Fruit fly (Drosophila melanogaster) whole organism, embryonic: ENCODE measurements around the gene CG12995.

Source experiments
- CG10462 ChIP-seq: fragments of 200-800 bp; sonication (Bioruptor generic); optimal IDR thresholded peaks from 2 replicates; lab custom pipeline; 2016; ENCODE audit warnings: missing biosample characterization, missing genetic modification characterization
- CG1233 ChIP-seq: fragments of 200-800 bp; sonication (Bioruptor generic); optimal IDR thresholded peaks from 4 replicates; lab custom pipeline; 2018; ENCODE audit warnings: missing biosample characterization, mild to moderate bottlenecking, missing genetic modification characterization
- CG12744 ChIP-seq: fragments of 200-800 bp; sonication (Bioruptor generic); optimal IDR thresholded peaks from 2 replicates; lab custom pipeline; 2016; ENCODE audit warnings: missing biosample characterization, missing genetic modification characterization
- CG12942 ChIP-seq: fragments of 200-800 bp; sonication (Bioruptor generic); optimal IDR thresholded peaks from 3 replicates; lab custom pipeline; 2016; ENCODE audit warnings: missing biosample characterization, missing genetic modification characterization
- CG13624 ChIP-seq: fragments of 200-800 bp; sonication (Bioruptor generic); optimal IDR thresholded peaks from 2 replicates; lab custom pipeline; 2016; ENCODE audit warnings: missing biosample characterization, missing genetic modification characterization
- CG17328 ChIP-seq: fragments of 200-800 bp; sonication (Bioruptor generic); IDR thresholded peaks from 2 replicates; pipeline ENCODE4 v1.3.6; 2022; ENCODE audit warnings: missing biosample characterization, missing genetic modification characterization
- CG17829 ChIP-seq: fragments of 200-800 bp; optimal IDR thresholded peaks from 2 replicates; lab custom pipeline; 2019; ENCODE audit warnings: missing biosample characterization, mild to moderate bottlenecking, missing genetic modification characterization, moderate library complexity
- CG30403 ChIP-seq: fragments of 200-800 bp; sonication (Bioruptor generic); optimal IDR thresholded peaks from 3 replicates; lab custom pipeline; 2016; ENCODE audit warnings: missing biosample characterization, missing genetic modification characterization
- CG3407 ChIP-seq: fragments of 200-800 bp; sonication (Bioruptor generic); optimal IDR thresholded peaks from 2 replicates; lab custom pipeline; 2018; ENCODE audit warnings: missing biosample characterization, mild to moderate bottlenecking, missing genetic modification characterization
- CG4424 ChIP-seq: fragments of 200-800 bp; sonication (Bioruptor generic); optimal IDR thresholded peaks from 3 replicates; lab custom pipeline; 2016; ENCODE audit warnings: missing biosample characterization, missing genetic modification characterization
- CG7745 ChIP-seq: fragments of 200-800 bp; sonication (Bioruptor generic); optimal IDR thresholded peaks from 2 replicates; lab custom pipeline; 2018; ENCODE audit warnings: missing biosample characterization, mild to moderate bottlenecking, missing genetic modification characterization, moderate library complexity
- CG8388 ChIP-seq: fragments of 200-800 bp; sonication (Bioruptor generic); optimal IDR thresholded peaks from 2 replicates; lab custom pipeline; 2019; ENCODE audit warnings: missing biosample characterization, mild to moderate bottlenecking, missing genetic modification characterization, moderate library complexity
- CG9817 ChIP-seq: fragments of 200-800 bp; sonication (Bioruptor generic); optimal IDR thresholded peaks from 2 replicates; lab custom pipeline; 2018; ENCODE audit warnings: missing biosample characterization, mild to moderate bottlenecking, missing genetic modification characterization, moderate library complexity
- E2f2 ChIP-seq: fragments of 200-800 bp; sonication (Bioruptor generic); IDR thresholded peaks from 2 replicates; pipeline ENCODE4 v1.3.6; 2022; ENCODE audit warnings: missing biosample characterization, missing genetic modification characterization
- ERR ChIP-seq: fragments of 200-800 bp; sonication (Bioruptor generic); optimal IDR thresholded peaks from 2 replicates; lab custom pipeline; 2016; ENCODE audit warnings: missing biosample characterization, missing genetic modification characterization
- Elba2 ChIP-seq: fragments of 200-800 bp; sonication (Bioruptor generic); optimal IDR thresholded peaks from 3 replicates; lab custom pipeline; 2016; ENCODE audit warnings: missing biosample characterization, missing genetic modification characterization
- Ets65A ChIP-seq: fragments of 200-800 bp; sonication (Bioruptor generic); peaks from one replicate; lab custom pipeline; 2016; ENCODE audit warnings: missing biosample characterization, missing genetic modification characterization
- Fer2 ChIP-seq: fragments of 200-800 bp; sonication (Bioruptor generic); optimal IDR thresholded peaks from 2 replicates; lab custom pipeline; 2018; ENCODE audit warnings: missing biosample characterization, mild to moderate bottlenecking, missing genetic modification characterization, moderate library complexity
- HLH3B ChIP-seq: fragments of 200-800 bp; sonication (Bioruptor generic); IDR thresholded peaks from 2 replicates; pipeline ENCODE4 v1.3.6; 2022; ENCODE audit warnings: missing biosample characterization, missing genetic modification characterization
- HLH54F ChIP-seq: fragments of 200-800 bp; sonication (Bioruptor generic); optimal IDR thresholded peaks from 3 replicates; lab custom pipeline; 2016; ENCODE audit warnings: missing biosample characterization, missing genetic modification characterization
- MTF-1 ChIP-seq: fragments of 200-800 bp; sonication (Bioruptor generic); optimal IDR thresholded peaks from 2 replicates; lab custom pipeline; 2018; ENCODE audit warnings: missing biosample characterization, mild to moderate bottlenecking, missing genetic modification characterization, borderline replicate concordance
- Neu2 ChIP-seq: fragments of 200-800 bp; sonication (Bioruptor generic); optimal IDR thresholded peaks from 3 replicates; lab custom pipeline; 2016; ENCODE audit warnings: missing biosample characterization, missing genetic modification characterization, borderline replicate concordance
- Oli ChIP-seq: fragments of 200-800 bp; sonication (Bioruptor generic); optimal IDR thresholded peaks from 2 replicates; lab custom pipeline; 2018; ENCODE audit warnings: missing biosample characterization, mild to moderate bottlenecking, missing genetic modification characterization, moderate library complexity
- Ravus ChIP-seq: fragments of 200-800 bp; sonication (Bioruptor generic); IDR thresholded peaks from 2 replicates; pipeline ENCODE4 v1.3.6; 2022; ENCODE audit warnings: missing biosample characterization, missing genetic modification characterization
- Side ChIP-seq: fragments of 200-800 bp; sonication (Bioruptor generic); optimal IDR thresholded peaks from 2 replicates; lab custom pipeline; 2016; ENCODE audit warnings: missing biosample characterization, missing genetic modification characterization
- Xrp1 ChIP-seq: fragments of 200-800 bp; sonication (Bioruptor generic); IDR thresholded peaks from 2 replicates; pipeline ENCODE4 v1.3.6; 2022; ENCODE audit warnings: missing biosample characterization, missing genetic modification characterization
- amos ChIP-seq: fragments of 200-800 bp; sonication (Bioruptor generic); IDR thresholded peaks from 2 replicates; pipeline ENCODE4 v1.3.6; 2022; ENCODE audit warnings: missing biosample characterization, missing genetic modification characterization; ENCODE audit not compliant: partially characterized antibody
- bowl ChIP-seq: fragments of 200-800 bp; sonication (Bioruptor generic); IDR thresholded peaks from 2 replicates; pipeline ENCODE4 v1.3.6; 2022; ENCODE audit warnings: missing biosample characterization, missing genetic modification characterization
- corto ChIP-seq: fragments of 200-800 bp; sonication (Bioruptor generic); optimal IDR thresholded peaks from 2 replicates; lab custom pipeline; 2016; ENCODE audit warnings: missing biosample characterization, mild to moderate bottlenecking, missing genetic modification characterization, moderate library complexity
- crol ChIP-seq: fragments of 200-800 bp; sonication (Bioruptor generic); IDR thresholded peaks from 2 replicates; pipeline ENCODE4 v1.3.6; 2022; ENCODE audit warnings: missing biosample characterization, missing genetic modification characterization
- crp ChIP-seq, 2 experiments: fragments of 200-800 bp; sonication (Bioruptor generic); optimal IDR thresholded peaks; 2 replicates in 1 of 2; 3 replicates in 1 of 2; lab custom pipeline; 2017; ENCODE audit warnings: missing biosample characterization in 2 of 2, missing genetic modification characterization in 2 of 2, mild to moderate bottlenecking in 1 of 2, moderate library complexity in 1 of 2
- fd102C ChIP-seq: fragments of 200-800 bp; sonication (Bioruptor generic); optimal IDR thresholded peaks from 2 replicates; lab custom pipeline; 2018; ENCODE audit warnings: missing biosample characterization, mild to moderate bottlenecking, missing genetic modification characterization, moderate library complexity
- fd96Cb ChIP-seq: fragments of 200-800 bp; sonication (Bioruptor generic); optimal IDR thresholded peaks from 2 replicates; lab custom pipeline; 2018; ENCODE audit warnings: missing biosample characterization, mild to moderate bottlenecking, missing genetic modification characterization, moderate library complexity
- fru ChIP-seq: fragments of >200 bp; optimal IDR thresholded peaks from 2 replicates; lab custom pipeline; 2017
- gcm ChIP-seq: fragments of 200-800 bp; sonication (Bioruptor generic); optimal IDR thresholded peaks from 2 replicates; lab custom pipeline; 2019; ENCODE audit warnings: missing biosample characterization, mild to moderate bottlenecking, missing genetic modification characterization, moderate library complexity
- gcm2 ChIP-seq: fragments of 200-800 bp; sonication (Bioruptor generic); optimal IDR thresholded peaks from 2 replicates; lab custom pipeline; 2016; ENCODE audit warnings: missing biosample characterization, missing genetic modification characterization
- grn ChIP-seq: fragments of 200-800 bp; sonication (Bioruptor generic); optimal IDR thresholded peaks from 3 replicates; lab custom pipeline; 2017; ENCODE audit warnings: missing biosample characterization, missing genetic modification characterization
- gro ChIP-seq: fragments of 200-800 bp; sonication (Bioruptor generic); optimal IDR thresholded peaks from 2 replicates; lab custom pipeline; 2016; ENCODE audit warnings: missing biosample characterization, missing genetic modification characterization
- hbn ChIP-seq: fragments of 200-800 bp; sonication (Bioruptor generic); IDR thresholded peaks from 2 replicates; pipeline ENCODE4 v1.3.6; 2022; ENCODE audit warnings: missing biosample characterization, missing genetic modification characterization; ENCODE audit not compliant: partially characterized antibody
- her ChIP-seq: fragments of 200-800 bp; sonication (Bioruptor generic); optimal IDR thresholded peaks from 2 replicates; lab custom pipeline; 2016; ENCODE audit warnings: missing biosample characterization, missing genetic modification characterization
- jing ChIP-seq: fragments of 200-800 bp; sonication (Bioruptor generic); optimal IDR thresholded peaks from 2 replicates; lab custom pipeline; 2018; ENCODE audit warnings: missing biosample characterization, mild to moderate bottlenecking, missing genetic modification characterization
- klu ChIP-seq: fragments of 200-800 bp; sonication (Bioruptor generic); IDR thresholded peaks from 2 replicates; pipeline ENCODE4 v1.3.6; 2022; ENCODE audit warnings: missing biosample characterization, missing genetic modification characterization
- nmo ChIP-seq: fragments of 200-800 bp; sonication (Bioruptor generic); optimal IDR thresholded peaks from 2 replicates; lab custom pipeline; 2018; ENCODE audit warnings: missing biosample characterization, mild to moderate bottlenecking, missing genetic modification characterization, moderate library complexity
- psq ChIP-seq: fragments of 200-800 bp; sonication (Bioruptor generic); optimal IDR thresholded peaks from 2 replicates; lab custom pipeline; 2017; ENCODE audit warnings: missing biosample characterization, missing genetic modification characterization
- pum ChIP-seq: fragments of 200-800 bp; sonication (Bioruptor generic); optimal IDR thresholded peaks from 2 replicates; lab custom pipeline; 2016; ENCODE audit warnings: missing biosample characterization, missing genetic modification characterization
- sisA ChIP-seq: fragments of 200-800 bp; sonication (Bioruptor generic); IDR thresholded peaks from 2 replicates; pipeline ENCODE4 v1.3.6; 2022; ENCODE audit warnings: missing biosample characterization, missing genetic modification characterization
- so ChIP-seq: fragments of 200-800 bp; sonication (Bioruptor generic); IDR thresholded peaks from 3 replicates; pipeline ENCODE4 v1.3.6; 2022; ENCODE audit warnings: missing biosample characterization, missing genetic modification characterization
- trem ChIP-seq: fragments of 200-800 bp; optimal IDR thresholded peaks from 3 replicates; lab custom pipeline; 2019; ENCODE audit warnings: missing biosample characterization, mild to moderate bottlenecking, missing genetic modification characterization, moderate library complexity
- vvl ChIP-seq: fragments of 200-800 bp; sonication (Bioruptor generic); IDR thresholded peaks from 2 replicates; pipeline ENCODE4 v1.3.6; 2022; ENCODE audit warnings: missing biosample characterization, missing genetic modification characterization

Gene CG12995

DNA sequence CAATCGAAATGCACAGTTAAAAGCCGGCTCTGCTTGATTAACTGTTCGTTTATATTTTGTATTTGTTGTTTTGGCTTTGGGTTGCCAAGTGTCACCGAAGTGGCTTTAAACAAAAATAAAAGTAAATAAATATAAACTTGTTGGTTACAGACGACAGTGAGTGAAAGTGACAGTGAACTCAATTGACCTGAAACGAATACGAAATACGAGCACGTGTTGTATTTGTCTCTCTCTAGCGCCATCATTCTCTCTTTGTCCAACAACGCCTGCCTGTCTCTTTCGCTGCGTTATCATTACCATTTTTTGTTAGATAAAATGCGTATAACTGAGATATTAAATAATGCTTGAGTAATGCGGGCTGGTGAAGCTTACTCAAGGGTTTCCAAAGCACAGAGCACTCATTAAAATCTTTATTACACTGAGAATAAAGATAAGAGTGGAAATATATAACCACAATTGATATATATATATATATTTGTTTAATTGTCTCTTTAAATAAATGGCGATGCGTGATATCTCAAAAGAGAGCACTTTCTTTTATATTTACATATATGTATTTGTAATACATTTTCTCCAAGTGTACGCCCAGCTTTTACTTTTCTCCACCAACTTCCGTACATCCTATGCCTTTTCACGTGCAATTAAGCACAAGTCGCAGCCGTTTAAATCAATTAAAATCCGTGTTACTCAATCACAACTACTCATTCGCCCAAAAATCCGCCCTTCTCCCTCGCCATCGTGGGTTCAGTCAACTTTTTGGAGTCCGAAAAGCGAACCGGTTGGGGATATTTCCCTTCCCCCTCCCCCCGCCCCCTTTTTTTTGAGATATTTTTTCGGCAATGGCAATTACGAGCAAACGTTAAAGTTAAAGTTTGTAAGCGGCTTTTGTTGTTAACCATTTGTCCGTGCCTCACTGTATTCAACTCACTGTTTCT, 28.3 kb downstream of the CG12995 start (continued):
- no peak for TF ChIP-seq Neu2 (GFP tag; lab: Kevin White, UChicago)
- TF ChIP-seq klu: no peak
- no peak for TF ChIP-seq CG9817 (tag; lab: Kevin White, UChicago)
- TF ChIP-seq trem: no peak
- no peak for TF ChIP-seq CG12744
- TF ChIP-seq Oli: peak; percentile 13
- TF ChIP-seq psq (GFP tag; lab: Kevin White, UChicago): no peak
- no peak for TF ChIP-seq grn
- peak; percentile 6 for TF ChIP-seq CG1233 (GFP tag; lab: Kevin White, UChicago)
- no peak for TF ChIP-seq Ravus (GFP tag; lab: Robert Waterston, UW)
- TF ChIP-seq vvl: peak; percentile 63
- no peak for TF ChIP-seq CG10462
- no peak for TF ChIP-seq HLH54F (GFP tag; lab: Kevin White, UChicago)
- no peak for TF ChIP-seq MTF-1
- no peak for TF ChIP-seq crp (GFP tag; optimal IDR thresholded peaks at IDR 0.05; lab: Kevin White, UChicago)
- TF ChIP-seq fd102C (GFP tag; lab: Kevin White, UChicago): no peak
- TF ChIP-seq so (GFP tag; lab: Robert Waterston, UW): no peak
- no peak for TF ChIP-seq jing
- TF ChIP-seq Ets65A (GFP tag; lab: Kevin White, UChicago): no peak
- no peak for TF ChIP-seq CG7745 (tag; lab: Kevin White, UChicago)
- no peak for TF ChIP-seq CG13624 (GFP tag; lab: Kevin White, UChicago)
- no peak for TF ChIP-seq hbn (GFP tag; lab: Robert Waterston, UW)
- TF ChIP-seq bowl (GFP tag; lab: Robert Waterston, UW): no peak
- peak; percentile 43 for TF ChIP-seq CG17829 (tag; lab: Kevin White, UChicago)
- peak; percentile 38; the same call in 1 of the 2 replicates for TF ChIP-seq CG17328 (GFP tag; lab: Robert Waterston, UW)
- TF ChIP-seq Fer2 (tag; lab: Kevin White, UChicago): no peak
- TF ChIP-seq pum (GFP tag; lab: Kevin White, UChicago): no peak
- peak; percentile 43 for TF ChIP-seq gcm (GFP tag; lab: Kevin White, UChicago)
- no peak for TF ChIP-seq amos (GFP tag; lab: Robert Waterston, UW)
- TF ChIP-seq gcm2: no peak
- TF ChIP-seq ERR (GFP tag; lab: Kevin White, UChicago): no peak
- TF ChIP-seq fru (lab: Kevin White, UChicago): no peak
- TF ChIP-seq nmo (GFP tag; lab: Kevin White, UChicago): peak; percentile 34
- peak; percentile 51; the same call in 1 of the 2 replicates for TF ChIP-seq crol
- TF ChIP-seq CG8388 (GFP tag; lab: Kevin White, UChicago): peak; percentile 22
- TF ChIP-seq Side (GFP tag; lab: Kevin White, UChicago): no peak
- TF ChIP-seq her (GFP tag; lab: Kevin White, UChicago): no peak
- peak; percentile 35 for TF ChIP-seq fd96Cb (tag; lab: Kevin White, UChicago)
- peak; percentile 42 for TF ChIP-seq CG4424 (GFP tag; lab: Kevin White, UChicago)
- peak; percentile 34; the same call in 1 of the 2 replicates for TF ChIP-seq sisA (GFP tag; lab: Robert Waterston, UW)
- TF ChIP-seq HLH3B: peak; percentile 40; the same call in 1 of the 2 replicates
- TF ChIP-seq CG12942 (GFP tag; lab: Kevin White, UChicago): no peak
- no peak for TF ChIP-seq gro (GFP tag; lab: Kevin White, UChicago)
- no peak for TF ChIP-seq corto (GFP tag; lab: Kevin White, UChicago)
- TF ChIP-seq Xrp1: peak; percentile 45; the same call in 1 of the 2 replicates
- TF ChIP-seq E2f2 (GFP tag; lab: Robert Waterston, UW): no peak
- no peak for TF ChIP-seq CG3407 (GFP tag; lab: Kevin White, UChicago)
- no peak for TF ChIP-seq CG30403 (GFP tag; lab: Kevin White, UChicago)
- TF ChIP-seq Elba2 (GFP tag; lab: Kevin White, UChicago): no peak
